Fruit fly (Drosophila melanogaster): ENCODE measurements around the gene CG42296.

Gene CG42296

DNA sequence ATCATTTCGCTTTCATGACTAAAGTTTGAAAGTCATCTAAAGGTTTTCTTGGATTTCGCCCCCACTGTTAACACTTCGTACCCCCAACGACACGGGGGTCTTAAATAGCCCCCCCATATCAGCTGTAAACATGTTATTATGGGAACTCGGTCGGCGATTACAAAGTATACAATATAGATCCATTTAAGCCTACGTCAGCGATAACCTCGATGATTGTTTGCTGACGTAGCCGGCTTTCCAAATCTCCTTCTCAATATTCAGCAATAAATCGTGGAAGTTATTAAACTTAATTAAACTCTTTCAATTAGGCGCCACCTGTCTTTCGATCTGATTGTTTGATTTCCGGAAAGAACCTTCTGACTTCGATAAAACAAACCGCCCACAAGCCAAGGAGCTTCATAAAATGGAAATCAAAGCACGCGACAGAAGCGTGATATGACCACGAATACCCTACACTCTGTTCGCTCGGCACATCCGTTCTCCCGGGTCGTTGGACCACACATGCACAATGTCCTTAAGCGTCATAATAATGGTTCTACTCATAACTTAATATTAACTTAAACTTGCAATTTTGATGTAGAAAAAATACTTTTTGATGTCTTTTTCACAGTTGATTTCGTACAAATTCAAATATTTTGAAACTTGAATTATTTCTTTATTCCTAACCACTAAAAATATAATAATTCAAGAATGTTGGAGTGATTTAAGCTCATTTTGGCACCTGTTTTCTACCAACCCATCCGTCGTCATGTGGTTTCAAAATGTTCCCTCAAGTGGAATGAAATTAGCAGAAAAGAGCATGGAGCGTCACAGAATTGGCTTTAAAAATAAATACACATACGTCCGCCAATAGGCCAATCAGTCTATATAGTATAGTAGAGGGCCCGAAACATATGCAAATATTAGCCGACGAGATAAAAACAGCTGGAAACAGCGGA, 49.2 kb downstream of the CG42296 start:
- peak; percentile 18 for TF ChIP-seq CG17801 (GFP tag; optimal IDR thresholded peaks at IDR 0.05; ENCODE audit: partially characterized antibody)

All from ovary, adult (tissue).